Worm (Caenorhabditis elegans): ENCODE data around the gene F11E6.8.

- TF ChIP-seq C08G9.2 (tag; optimal IDR thresholded peaks at IDR 0.05) (no peak), pha-4 (tag; optimal IDR thresholded peaks at IDR 0.05) (no peak), T23F11.4 (GFP tag; optimal IDR thresholded peaks at IDR 0.05) (no peak), Y22D7AL.16 (tag; optimal IDR thresholded peaks at IDR 0.05) (no peak), ttx-3 (tag; optimal IDR thresholded peaks at IDR 0.05) (no peak), lim-6 (tag; optimal IDR thresholded peaks at IDR 0.05) (no peak), lin-11 (tag; optimal IDR thresholded peaks at IDR 0.05) (no peak), hlh-15 (tag; optimal IDR thresholded peaks at IDR 0.05) (no peak), unc-86 (tag; optimal IDR thresholded peaks at IDR 0.05) (no peak), ceh-24 (tag; optimal IDR thresholded peaks at IDR 0.05) (no peak)
Measured at ce11 chrIV:17474047-17474446, 23.7 kb upstream of the F11E6.8 start.

Data from whole organism, late embryonic.